Fruit fly (Drosophila melanogaster) whole organism, embryonic: ENCODE data around the gene CG6296.
A peak's percentile ranks its signal among the peaks of the same experiment; 100 is the strongest.

ENCODE experiments used
- B-H1 ChIP-seq: fragments of 200-800 bp; sonication (Bioruptor generic); IDR thresholded peaks from 3 replicates; pipeline ENCODE4 v1.3.6; 2022; ENCODE audit warnings: missing biosample characterization, missing genetic modification characterization
- Bteb2 ChIP-seq: fragments of 200-800 bp; sonication (Bioruptor generic); optimal IDR thresholded peaks from 2 replicates; lab custom pipeline; 2016; ENCODE audit warnings: missing biosample characterization, missing genetic modification characterization
- CG11247 ChIP-seq: fragments of 200-800 bp; sonication (Bioruptor generic); IDR thresholded peaks from 2 replicates; pipeline ENCODE4 v1.3.6; 2022; ENCODE audit warnings: missing biosample characterization, missing genetic modification characterization
- CG12104 ChIP-seq: fragments of 200-800 bp; sonication (Bioruptor generic); optimal IDR thresholded peaks from 3 replicates; lab custom pipeline; 2016; ENCODE audit warnings: missing biosample characterization, missing genetic modification characterization
- CG12659 ChIP-seq: fragments of 200-800 bp; sonication (Bioruptor generic); optimal IDR thresholded peaks from 3 replicates; lab custom pipeline; 2017; ENCODE audit warnings: mild to moderate bottlenecking, missing biosample characterization, missing genetic modification reagents, missing genetic modification characterization
- CG13624 ChIP-seq: fragments of 200-800 bp; sonication (Bioruptor generic); optimal IDR thresholded peaks from 2 replicates; lab custom pipeline; 2016; ENCODE audit warnings: missing biosample characterization, missing genetic modification characterization
- CG17328 ChIP-seq: fragments of 200-800 bp; sonication (Bioruptor generic); IDR thresholded peaks from 2 replicates; pipeline ENCODE4 v1.3.6; 2022; ENCODE audit warnings: missing biosample characterization, missing genetic modification characterization
- CG18262 ChIP-seq: fragments of 200-800 bp; optimal IDR thresholded peaks from 3 replicates; lab custom pipeline; 2019; ENCODE audit warnings: missing biosample characterization, mild to moderate bottlenecking, missing genetic modification characterization, moderate library complexity
- CG1832 ChIP-seq: fragments of 200-800 bp; sonication (Bioruptor generic); optimal IDR thresholded peaks from 2 replicates; lab custom pipeline; 2017; ENCODE audit warnings: missing biosample characterization, mild to moderate bottlenecking, missing genetic modification characterization, inconsistent platforms
- CG2199 ChIP-seq: fragments of 200-800 bp; sonication (Bioruptor generic); IDR thresholded peaks from 3 replicates; pipeline ENCODE4 v1.3.6; 2022; ENCODE audit warnings: missing biosample characterization, missing genetic modification characterization
- CG2889 ChIP-seq: fragments of 200-800 bp; sonication (Bioruptor generic); IDR thresholded peaks from 3 replicates; pipeline ENCODE4 v1.3.6; 2022; ENCODE audit warnings: missing biosample characterization, missing genetic modification characterization
- CG30403 ChIP-seq: fragments of 200-800 bp; sonication (Bioruptor generic); optimal IDR thresholded peaks from 3 replicates; lab custom pipeline; 2016; ENCODE audit warnings: missing biosample characterization, missing genetic modification characterization
- CG30431 ChIP-seq: fragments of 200-800 bp; sonication (Bioruptor generic); optimal IDR thresholded peaks from 2 replicates; lab custom pipeline; 2017; ENCODE audit warnings: missing biosample characterization, missing genetic modification characterization
- CG3407 ChIP-seq: fragments of 200-800 bp; sonication (Bioruptor generic); optimal IDR thresholded peaks from 2 replicates; lab custom pipeline; 2018; ENCODE audit warnings: missing biosample characterization, mild to moderate bottlenecking, missing genetic modification characterization
- CG4282 ChIP-seq: fragments of 200-800 bp; sonication (Bioruptor generic); optimal IDR thresholded peaks from 2 replicates; lab custom pipeline; 2016; ENCODE audit warnings: missing biosample characterization, missing genetic modification characterization
- CG4730 ChIP-seq: fragments of 200-800 bp; sonication (Bioruptor generic); IDR thresholded peaks from 2 replicates; pipeline ENCODE4 v1.3.6; 2022; ENCODE audit warnings: missing biosample characterization, missing genetic modification characterization
- CG8765 ChIP-seq: fragments of 200-800 bp; sonication (Bioruptor generic); IDR thresholded peaks from 2 replicates; pipeline ENCODE4 v1.3.6; 2022; ENCODE audit warnings: missing biosample characterization, missing genetic modification characterization
- CG8924 ChIP-seq: fragments of 200-800 bp; optimal IDR thresholded peaks from 3 replicates; lab custom pipeline; 2019; ENCODE audit warnings: missing biosample characterization, mild to moderate bottlenecking, missing genetic modification characterization, moderate library complexity
- CG9797 ChIP-seq: fragments of 200-800 bp; sonication (Bioruptor generic); optimal IDR thresholded peaks from 3 replicates; lab custom pipeline; 2018; ENCODE audit warnings: missing biosample characterization, mild to moderate bottlenecking, missing genetic modification characterization
- Deaf1 ChIP-seq: fragments of 200-800 bp; optimal IDR thresholded peaks from 3 replicates; lab custom pipeline; 2019; ENCODE audit warnings: missing biosample characterization, mild to moderate bottlenecking, missing genetic modification characterization, moderate library complexity
- Elba2 ChIP-seq: fragments of 200-800 bp; sonication (Bioruptor generic); optimal IDR thresholded peaks from 3 replicates; lab custom pipeline; 2016; ENCODE audit warnings: missing biosample characterization, missing genetic modification characterization
- Fer1 ChIP-seq: fragments of 200-800 bp; sonication (Bioruptor generic); optimal IDR thresholded peaks from 2 replicates; lab custom pipeline; 2017; ENCODE audit warnings: missing biosample characterization, mild to moderate bottlenecking, missing genetic modification characterization
- GATAe ChIP-seq: fragments of 200-800 bp; sonication (Bioruptor generic); conservative IDR thresholded peaks from 2 replicates; pipeline ENCODE4 v1.3.6; 2022; ENCODE audit warnings: missing biosample characterization, missing genetic modification characterization
- H2.0 ChIP-seq: fragments of 200-800 bp; sonication (Bioruptor generic); IDR thresholded peaks from 2 replicates; pipeline ENCODE4 v1.3.6; 2022; ENCODE audit warnings: missing biosample characterization, missing genetic modification characterization
- MESR4 ChIP-seq: fragments of 200-800 bp; sonication (Bioruptor generic); optimal IDR thresholded peaks from 2 replicates; lab custom pipeline; 2018; ENCODE audit warnings: missing biosample characterization, mild to moderate bottlenecking, missing genetic modification characterization, moderate library complexity
- Max ChIP-seq: fragments of 200-800 bp; sonication (Bioruptor generic); optimal IDR thresholded peaks from 2 replicates; lab custom pipeline; 2016; ENCODE audit warnings: missing biosample characterization, mild to moderate bottlenecking, missing genetic modification characterization
- NFAT ChIP-seq: fragments of 200-800 bp; sonication (Bioruptor generic); IDR thresholded peaks from 2 replicates; pipeline ENCODE4 v1.3.6; 2022; ENCODE audit warnings: missing biosample characterization, missing genetic modification characterization
- NfI ChIP-seq: fragments of 200-800 bp; sonication (Bioruptor generic); optimal IDR thresholded peaks from 3 replicates; lab custom pipeline; 2018; ENCODE audit warnings: missing biosample characterization, mild to moderate bottlenecking, missing genetic modification characterization, moderate library complexity
- Oaz ChIP-seq: fragments of 200-800 bp; sonication (Bioruptor generic); IDR thresholded peaks from 2 replicates; pipeline ENCODE4 v1.3.6; 2022; ENCODE audit warnings: missing biosample characterization, missing genetic modification characterization
- Side ChIP-seq: fragments of 200-800 bp; sonication (Bioruptor generic); optimal IDR thresholded peaks from 2 replicates; lab custom pipeline; 2016; ENCODE audit warnings: missing biosample characterization, missing genetic modification characterization
- Sry-δ ChIP-seq: fragments of 200-800 bp; sonication (Bioruptor generic); optimal IDR thresholded peaks from 2 replicates; lab custom pipeline; 2016; ENCODE audit warnings: missing biosample characterization, missing genetic modification characterization
- TFAM ChIP-seq: fragments of 200-800 bp; sonication (Bioruptor generic); optimal IDR thresholded peaks from 2 replicates; lab custom pipeline; 2017; ENCODE audit warnings: missing biosample characterization, missing genetic modification characterization, inconsistent platforms
- Trl ChIP-seq, 3 experiments: fragments of >200 bp in 2 of 3; fragments of 200-800 bp in 1 of 3; sonication (Bioruptor generic) in 1 of 3; optimal IDR thresholded peaks; 2 replicates in 1 of 3; 3 replicates in 2 of 3; lab custom pipeline; 2016 to 2017; ENCODE audit warnings: missing biosample characterization in 1 of 3, missing genetic modification characterization in 1 of 3
- al ChIP-seq: fragments of 200-800 bp; sonication (Bioruptor generic); IDR thresholded peaks from 2 replicates; pipeline ENCODE4 v1.3.6; 2022; ENCODE audit warnings: missing biosample characterization, missing genetic modification characterization
- ase ChIP-seq: fragments of 200-800 bp; sonication (Bioruptor generic); IDR thresholded peaks from 3 replicates; pipeline ENCODE4 v1.3.6; 2022; ENCODE audit warnings: missing biosample characterization, missing genetic modification characterization
- cad ChIP-seq: fragments of >200 bp; optimal IDR thresholded peaks from 2 replicates; lab custom pipeline; 2017; ENCODE audit warnings: missing biosample characterization, missing genetic modification characterization
- crc ChIP-seq: fragments of 200-800 bp; sonication (Bioruptor generic); optimal IDR thresholded peaks from 2 replicates; lab custom pipeline; 2016; ENCODE audit warnings: missing biosample characterization, missing genetic modification characterization
- dmrt99B ChIP-seq: fragments of 200-800 bp; sonication (Bioruptor generic); optimal IDR thresholded peaks from 2 replicates; lab custom pipeline; 2018; ENCODE audit warnings: missing biosample characterization, mild to moderate bottlenecking, missing genetic modification characterization, moderate library complexity
- fd96Cb ChIP-seq: fragments of 200-800 bp; sonication (Bioruptor generic); optimal IDR thresholded peaks from 2 replicates; lab custom pipeline; 2018; ENCODE audit warnings: missing biosample characterization, mild to moderate bottlenecking, missing genetic modification characterization, moderate library complexity
- gro ChIP-seq: fragments of 200-800 bp; sonication (Bioruptor generic); optimal IDR thresholded peaks from 2 replicates; lab custom pipeline; 2016; ENCODE audit warnings: missing biosample characterization, missing genetic modification characterization
- gsb-n ChIP-seq: fragments of 200-800 bp; sonication (Bioruptor generic); optimal IDR thresholded peaks from 3 replicates; lab custom pipeline; 2018; ENCODE audit warnings: missing biosample characterization, mild to moderate bottlenecking, missing genetic modification characterization
- hkb ChIP-seq, 2 experiments: fragments of 200-800 bp in 1 of 2; fragments of >200 bp in 1 of 2; sonication (Bioruptor generic) in 1 of 2; IDR thresholded peaks in 1 of 2; optimal IDR thresholded peaks in 1 of 2; 2 replicates each; pipeline versions ENCODE4 v1.3.6 to Lab custom; 2017 to 2022; ENCODE audit warnings: missing biosample characterization in 1 of 2, missing genetic modification characterization in 1 of 2
- inv ChIP-seq: fragments of 200-800 bp; sonication (Bioruptor generic); IDR thresholded peaks from 2 replicates; pipeline ENCODE4 v1.3.6; 2022; ENCODE audit warnings: missing biosample characterization, missing genetic modification characterization; ENCODE audit not compliant: partially characterized antibody
- jumu ChIP-seq: fragments of 200-800 bp; sonication (Bioruptor generic); optimal IDR thresholded peaks from 3 replicates; lab custom pipeline; 2016; ENCODE audit warnings: missing biosample characterization, missing genetic modification characterization
- odd ChIP-seq: fragments of 200-800 bp; sonication (Bioruptor generic); optimal IDR thresholded peaks from 2 replicates; lab custom pipeline; 2017; ENCODE audit warnings: missing biosample characterization, mild to moderate bottlenecking, missing genetic modification characterization
- psq ChIP-seq: fragments of 200-800 bp; sonication (Bioruptor generic); optimal IDR thresholded peaks from 2 replicates; lab custom pipeline; 2017; ENCODE audit warnings: missing biosample characterization, missing genetic modification characterization
- sd ChIP-seq: fragments of 200-800 bp; sonication (Bioruptor generic); optimal IDR thresholded peaks from 3 replicates; lab custom pipeline; 2018; ENCODE audit warnings: missing biosample characterization, mild to moderate bottlenecking, missing genetic modification characterization, moderate library complexity
- tup ChIP-seq: fragments of 200-800 bp; sonication (Bioruptor generic); optimal IDR thresholded peaks from 2 replicates; lab custom pipeline; 2016; ENCODE audit warnings: missing biosample characterization, mild to moderate bottlenecking, missing genetic modification characterization, moderate library complexity
- vnd ChIP-seq: fragments of 200-800 bp; sonication (Bioruptor generic); IDR thresholded peaks from 3 replicates; pipeline ENCODE4 v1.3.6; 2022; ENCODE audit warnings: missing biosample characterization, missing genetic modification characterization; ENCODE audit not compliant: partially characterized antibody
- wdn ChIP-seq: fragments of 200-800 bp; sonication (Bioruptor generic); IDR thresholded peaks from 2 replicates; pipeline ENCODE4 v1.3.6; 2022; ENCODE audit warnings: missing biosample characterization, missing genetic modification characterization

Gene CG6296

DNA sequence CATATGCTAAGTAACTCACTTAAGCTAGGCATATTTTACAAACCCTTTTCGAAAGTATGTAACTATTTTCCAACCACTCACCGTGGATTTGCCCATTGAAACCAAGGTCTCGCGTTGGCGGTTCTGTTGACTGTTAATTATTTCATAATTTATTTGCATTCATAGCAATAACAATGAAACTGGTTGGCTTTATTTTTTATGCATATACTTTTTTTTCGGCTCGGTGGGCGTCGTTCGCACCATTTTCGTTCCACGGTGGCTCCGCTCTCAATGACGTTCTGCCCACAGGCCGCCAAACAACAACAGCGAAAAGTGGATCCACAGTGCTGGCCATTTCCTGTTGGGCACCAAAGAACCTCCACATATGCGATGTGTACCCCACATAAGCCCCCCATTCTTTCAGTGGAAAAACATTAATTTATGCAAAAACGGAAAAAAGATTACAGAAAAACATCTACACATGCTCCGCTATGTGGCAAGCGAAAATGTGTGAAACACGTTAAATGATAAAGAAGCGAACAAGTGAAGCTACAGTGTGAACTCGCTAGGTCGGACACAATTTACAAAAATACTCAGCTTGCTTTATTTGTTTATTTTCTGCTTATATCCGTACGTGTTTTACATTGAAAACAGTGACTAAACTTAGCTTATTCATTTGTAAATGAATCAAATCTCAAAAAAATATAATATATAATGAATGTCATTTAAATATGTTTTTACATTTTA, 37.5 kb downstream of the CG6296 start (continued):
- TF ChIP-seq MESR4 (GFP tag; lab: Kevin White, UChicago) (no peak), GATAe (no peak), NfI (GFP tag; lab: Kevin White, UChicago) (no peak), TFAM (no peak), Sry-δ (GFP tag; lab: Kevin White, UChicago) (no peak), vnd (GFP tag; lab: Robert Waterston, UW) (no peak), crc (no peak), CG8924 (tag; lab: Kevin White, UChicago) (no peak), inv (no peak), Max (GFP tag; lab: Kevin White, UChicago) (no peak), dmrt99B (peak; percentile 43), jumu (GFP tag; lab: Kevin White, UChicago) (no peak), CG1832 (no peak), gsb-n (tag; lab: Kevin White, UChicago) (no peak), CG12104 (peak; percentile 14), CG2199 (GFP tag; lab: Robert Waterston, UW) (0 out of 3 replicates have a peak, but pooled peaks have one; percentile 28), gro (GFP tag; lab: Kevin White, UChicago) (no peak), CG13624 (no peak), CG30403 (no peak), B-H1 (GFP tag; lab: Robert Waterston, UW) (peak; percentile 37), Fer1 (GFP tag; lab: Kevin White, UChicago) (peak; percentile 10), Bteb2 (GFP tag; lab: Kevin White, UChicago) (no peak), tup (GFP tag; lab: Kevin White, UChicago) (no peak), al (no peak), wdn (GFP tag; lab: Robert Waterston, UW) (no peak), Elba2 (no peak), Side (GFP tag; lab: Kevin White, UChicago) (no peak), CG12659 (GFP tag; lab: Kevin White, UChicago) (peak; percentile 31), hkb (optimal IDR thresholded peaks at IDR 0.05; lab: Kevin White, UChicago) (no peak), hkb (GFP tag; IDR thresholded peaks at IDR 0.05; lab: Robert Waterston, UW) (peak; percentile 46), CG11247 (GFP tag; lab: Robert Waterston, UW) (no peak), CG4282 (GFP tag; lab: Kevin White, UChicago) (peak; percentile 59), CG9797 (GFP tag; lab: Kevin White, UChicago) (no peak), odd (GFP tag; lab: Kevin White, UChicago) (no peak), CG4730 (GFP tag; lab: Robert Waterston, UW) (0 out of 2 replicates have a peak, but pooled peaks have one; percentile 22), ase (no peak), fd96Cb (no peak), psq (GFP tag; lab: Kevin White, UChicago) (no peak), CG30431 (GFP tag; lab: Kevin White, UChicago) (no peak), CG18262 (tag; lab: Kevin White, UChicago) (no peak), CG17328 (0 out of 2 replicates have a peak, but pooled peaks have one; percentile 21), cad (GFP tag; lab: Kevin White, UChicago) (no peak), Deaf1 (tag; lab: Kevin White, UChicago) (no peak), CG3407 (GFP tag; lab: Kevin White, UChicago) (no peak), Oaz (no peak), H2.0 (no peak), NFAT (peak; percentile 47; the same call in 1 of the 2 replicates), CG8765 (GFP tag; lab: Robert Waterston, UW) (no peak), sd (tag; lab: Kevin White, UChicago) (peak; percentile 3), Trl (optimal IDR thresholded peaks at IDR 0.05; lab: Kevin White, UChicago) (no peak), Trl (GFP tag; optimal IDR thresholded peaks at IDR 0.05; lab: Kevin White, UChicago) (no peak), CG2889 (GFP tag; lab: Robert Waterston, UW) (no peak)
